Fruit fly (Drosophila melanogaster): ENCODE results near the gene SpdS.

SpdS gene

DNA sequence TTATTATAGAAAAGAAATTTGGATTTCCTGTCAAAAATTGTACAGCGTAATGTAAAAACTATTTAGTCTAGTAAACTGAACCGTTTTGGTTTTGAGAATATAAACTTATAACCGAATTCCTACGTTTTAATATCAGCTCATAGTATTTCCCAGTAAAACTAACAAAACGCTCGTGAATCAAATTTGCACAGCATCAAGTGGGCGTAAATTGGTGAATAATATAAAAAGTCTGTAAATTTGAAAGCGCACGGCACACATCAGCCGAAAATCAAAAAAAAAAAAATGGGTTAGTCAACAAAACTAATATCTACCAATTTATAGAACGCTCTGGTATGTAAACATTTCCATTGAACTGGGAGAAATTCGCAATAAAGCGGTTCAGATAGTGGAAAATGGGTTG is 6.4 kb downstream of the SpdS start, which contains the start of gene Dh44:
Gene Dh44 (plus strand): TSS at position 301 of the 400 bp plus-strand sequence.
- TF ChIP-seq Sox102F (GFP tag; optimal IDR thresholded peaks at IDR 0.05) = no peak
- no peak for TF ChIP-seq CG16779 (tag; optimal IDR thresholded peaks at IDR 0.05)
- no peak for TF ChIP-seq net (GFP tag; optimal IDR thresholded peaks at IDR 0.05)
- no peak for TF ChIP-seq fkh (GFP tag; optimal IDR thresholded peaks at IDR 0.05)
- no peak for TF ChIP-seq fd85E (GFP tag; optimal IDR thresholded peaks at IDR 0.05)
- TF ChIP-seq CG11902 (GFP tag; optimal IDR thresholded peaks at IDR 0.05) = no peak
- TF ChIP-seq Sox15 (GFP tag; optimal IDR thresholded peaks at IDR 0.05) = no peak
- no peak for TF ChIP-seq CG7368 (GFP tag; optimal IDR thresholded peaks at IDR 0.05)
- no peak for TF ChIP-seq CG10669 (GFP tag; optimal IDR thresholded peaks at IDR 0.05)
- no peak for TF ChIP-seq CG6163 (GFP tag; IDR thresholded peaks at IDR 0.05)
- TF ChIP-seq CG9139 (GFP tag; optimal IDR thresholded peaks at IDR 0.05) = no peak

DNA sequence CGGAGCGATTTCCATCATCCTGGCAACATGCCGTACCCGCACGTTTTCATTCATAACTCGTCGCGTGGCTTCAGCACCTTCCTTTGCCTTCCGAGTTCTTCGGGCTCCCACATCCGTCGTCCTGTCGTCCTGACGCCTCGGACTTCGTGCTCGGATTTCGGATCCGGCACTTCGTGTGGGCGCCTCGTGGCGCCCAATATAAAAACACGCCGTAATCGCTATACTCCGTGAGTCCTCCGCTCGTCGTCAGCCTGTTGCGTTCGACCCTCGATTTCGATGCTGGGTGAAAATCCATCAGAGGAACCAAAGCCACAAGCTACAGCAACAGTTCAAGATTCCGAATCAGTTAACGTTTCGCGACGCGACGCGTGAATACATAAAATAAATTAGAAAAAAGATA is 8.9 kb downstream of the SpdS start:
- TF ChIP-seq Hr39 (GFP tag; optimal IDR thresholded peaks at IDR 0.05) (no peak), CG34406 (GFP tag; optimal IDR thresholded peaks at IDR 0.05) (no peak), achi (GFP tag; optimal IDR thresholded peaks at IDR 0.05) (no peak), dac (GFP tag; optimal IDR thresholded peaks at IDR 0.05) (no peak), CG6854 (GFP tag; optimal IDR thresholded peaks at IDR 0.05) (no peak), Eip93F (GFP tag; optimal IDR thresholded peaks at IDR 0.05) (no peak), vri (GFP tag; optimal IDR thresholded peaks at IDR 0.05) (no peak), Gug (GFP tag; IDR thresholded peaks at IDR 0.05) (no peak), Smox (GFP tag; optimal IDR thresholded peaks at IDR 0.05) (no peak), acj6 (GFP tag; optimal IDR thresholded peaks at IDR 0.05) (no peak), eg (GFP tag; IDR thresholded peaks at IDR 0.05) (no peak), CG15336 (GFP tag; IDR thresholded peaks at IDR 0.05) (no peak), esn (GFP tag; optimal IDR thresholded peaks at IDR 0.05) (no peak), salr (GFP tag; optimal IDR thresholded peaks at IDR 0.05) (no peak)

DNA sequence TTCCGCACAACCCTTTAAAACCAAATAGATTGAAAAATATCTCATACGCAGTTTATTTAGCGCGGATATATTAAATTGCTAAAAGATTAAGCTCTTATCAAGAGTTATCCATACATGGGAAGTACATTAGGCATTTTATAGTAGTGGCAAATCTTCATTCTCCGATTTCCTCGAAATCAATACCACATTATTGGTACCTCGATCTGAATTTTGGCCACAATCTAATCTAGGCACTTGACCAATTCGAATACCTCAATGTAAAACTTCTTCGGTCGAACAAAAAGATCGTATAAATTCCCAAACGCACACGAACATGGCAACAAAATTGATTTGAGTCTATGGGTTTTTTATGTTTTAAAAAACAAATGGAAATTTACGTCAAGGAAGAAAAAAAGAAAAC is 12.5 kb downstream of the SpdS start:
- TF ChIP-seq Gug (GFP tag; IDR thresholded peaks at IDR 0.05) (no peak), acj6 (GFP tag; optimal IDR thresholded peaks at IDR 0.05) (no peak), fd59A (GFP tag; optimal IDR thresholded peaks at IDR 0.05) (no peak), Eip93F (GFP tag; optimal IDR thresholded peaks at IDR 0.05) (no peak), CG8632 (GFP tag; optimal IDR thresholded peaks at IDR 0.05) (no peak), Smox (GFP tag; optimal IDR thresholded peaks at IDR 0.05) (no peak), Hr4 (GFP tag; optimal IDR thresholded peaks at IDR 0.05) (no peak), CG10669 (GFP tag; optimal IDR thresholded peaks at IDR 0.05) (no peak)

DNA sequence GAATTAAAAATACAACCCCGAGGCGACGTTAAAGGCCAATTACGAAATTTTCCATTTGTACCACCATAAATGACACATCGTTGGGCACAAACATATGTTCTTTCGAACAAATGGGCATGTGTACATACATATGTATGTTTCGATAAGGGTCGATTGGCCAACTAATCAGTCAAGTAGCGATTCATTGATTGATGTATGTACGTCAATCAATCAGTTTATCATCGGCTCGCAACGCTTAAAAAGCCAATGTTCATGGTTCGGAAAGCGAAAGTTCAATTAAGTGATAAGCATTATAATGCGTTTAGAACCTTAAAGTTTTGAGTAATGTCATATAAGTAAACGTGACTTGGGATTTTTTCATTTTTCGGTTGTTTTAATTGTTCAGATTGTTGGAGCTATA is 13.2 kb downstream of the SpdS start:
- TF ChIP-seq CG9139 (GFP tag; optimal IDR thresholded peaks at IDR 0.05) = no peak
- no peak for TF ChIP-seq CG7368 (GFP tag; optimal IDR thresholded peaks at IDR 0.05)
- TF ChIP-seq achi (GFP tag; optimal IDR thresholded peaks at IDR 0.05) = no peak
- no peak for TF ChIP-seq OdsH (GFP tag; optimal IDR thresholded peaks at IDR 0.05)
- TF ChIP-seq svp (GFP tag) = no peak
- TF ChIP-seq Eip78C (GFP tag) = no peak
- no peak for TF ChIP-seq Met (GFP tag; optimal IDR thresholded peaks at IDR 0.05)
- TF ChIP-seq CG6276 (GFP tag; optimal IDR thresholded peaks at IDR 0.05) = no peak
- no peak for TF ChIP-seq CG11294 (GFP tag; IDR thresholded peaks at IDR 0.05)
- TF ChIP-seq cyc (GFP tag; optimal IDR thresholded peaks at IDR 0.05) = no peak
- no peak for TF ChIP-seq CG11762 (GFP tag; optimal IDR thresholded peaks at IDR 0.05; ENCODE audit: insufficient read depth)
- no peak for TF ChIP-seq dac (GFP tag; optimal IDR thresholded peaks at IDR 0.05)
- TF ChIP-seq topi (GFP tag; optimal IDR thresholded peaks at IDR 0.05) = no peak
- TF ChIP-seq CG8632 (GFP tag; optimal IDR thresholded peaks at IDR 0.05) = no peak
- TF ChIP-seq Blimp-1 (GFP tag; optimal IDR thresholded peaks at IDR 0.05) = no peak

Data from whole organism, prepupa.